Fruit fly (Drosophila melanogaster) whole organism, wandering third instar larva: ENCODE measurements around the gene iav.

Source experiments
- Myc ChIP-seq: fragments of >200 bp; optimal IDR thresholded peaks from 2 replicates; lab custom pipeline; 2017
- ey ChIP-seq: fragments of 200-800 bp; sonication (Bioruptor generic); optimal IDR thresholded peaks from 2 replicates; lab custom pipeline; 2016; ENCODE audit warnings: missing biosample characterization, missing genetic modification characterization
- rgr ChIP-seq: fragments of 200-800 bp; sonication (Bioruptor generic); optimal IDR thresholded peaks from 3 replicates; lab custom pipeline; 2016; ENCODE audit warnings: missing biosample characterization, mild to moderate bottlenecking, missing genetic modification characterization

DNA sequence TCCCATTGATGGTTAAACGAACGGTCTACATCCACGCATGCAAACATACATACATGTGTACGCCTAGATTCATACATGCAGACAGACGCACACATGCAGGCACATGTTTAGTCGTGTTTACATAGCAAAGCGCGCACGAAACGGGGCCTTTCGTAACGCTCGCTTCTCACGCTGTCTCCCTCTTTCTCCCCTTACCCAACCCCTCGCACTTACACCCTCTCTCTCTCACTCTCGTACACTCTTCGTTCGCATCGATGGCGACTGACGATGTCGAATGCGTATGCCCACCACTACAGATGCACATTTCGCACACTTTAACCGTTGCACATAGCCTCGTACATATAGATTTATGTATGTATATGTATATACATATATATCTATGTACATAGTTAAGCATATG, 52.3 kb downstream of the iav start:
- TF ChIP-seq rgr (GFP tag; lab: Kevin White, UChicago) (no peak), ey (GFP tag; lab: Kevin White, UChicago) (no peak), Myc (lab: Kevin White, UChicago) (no peak)
